Fruit fly (Drosophila melanogaster) whole organism: ENCODE results near the gene CG16736.

ENCODE experiments used
- CG8478 ChIP-seq: fragments of >200 bp; optimal IDR thresholded peaks from 2 replicates; lab custom pipeline; 2018; ENCODE audit warnings: inconsistent platforms
- Dll ChIP-seq: fragments of >200 bp; optimal IDR thresholded peaks from 2 replicates; lab custom pipeline; 2017
- EcR ChIP-seq, 2 experiments: fragments of >200 bp; optimal IDR thresholded peaks; 2 replicates each; lab custom pipeline; 2017; ENCODE audit warnings: missing biosample characterization in 2 of 2, missing genetic modification characterization in 2 of 2, missing genetic modification reagents in 2 of 2
- pan ChIP-seq: fragments of >200 bp; optimal IDR thresholded peaks from 2 replicates; lab custom pipeline; 2017
- psq ChIP-seq: fragments of >200 bp; optimal IDR thresholded peaks from 2 replicates; lab custom pipeline; 2017
- usp ChIP-seq: fragments of >200 bp; optimal IDR thresholded peaks from 2 replicates; lab custom pipeline; 2017; ENCODE audit warnings: missing biosample characterization, missing genetic modification characterization, mixed read lengths

The CG16736 gene

DNA sequence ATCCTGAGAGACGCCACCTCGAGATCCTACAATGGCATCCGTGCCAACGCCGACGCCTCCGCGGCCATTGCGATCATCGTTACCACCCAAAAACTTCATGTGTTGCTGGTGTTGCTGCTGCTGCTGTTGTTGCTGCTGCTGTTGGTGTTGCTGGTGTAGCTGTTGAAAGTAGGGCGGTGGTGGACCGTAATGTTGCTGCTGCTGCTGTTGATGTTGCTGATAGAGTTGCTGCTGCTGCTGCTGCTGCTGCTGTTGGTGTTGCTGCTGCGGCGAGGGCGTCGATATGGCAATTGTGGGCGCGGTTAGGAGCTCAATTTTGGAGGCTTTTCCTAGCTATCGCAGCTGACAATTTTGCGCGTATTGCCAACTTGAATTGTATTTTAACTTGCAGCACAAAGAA, 23.8 kb downstream of the CG16736 start:
- TF ChIP-seq psq (lab: Kevin White, UChicago) (no peak), Dll (no peak), usp (GFP tag; lab: Kevin White, UChicago) (no peak)

DNA sequence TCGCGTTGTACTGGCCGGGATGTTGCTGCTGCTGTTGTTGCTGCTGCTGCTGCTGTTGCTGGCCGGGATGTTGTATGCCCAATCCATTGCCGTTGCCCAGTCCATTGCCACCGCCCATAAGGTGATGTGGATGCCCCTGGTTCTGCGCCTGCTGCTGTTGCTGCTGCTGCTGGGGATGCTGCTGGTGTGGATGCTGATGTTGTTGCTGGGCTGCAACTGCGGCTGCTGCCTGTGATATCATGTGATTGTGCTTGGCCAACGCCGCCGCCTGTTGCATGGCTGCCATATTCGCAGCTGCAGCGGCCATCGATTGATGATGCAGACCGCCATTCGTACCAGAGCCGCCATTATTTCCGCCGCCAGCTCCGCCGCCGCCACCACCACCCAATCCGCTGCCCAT, 25.2 kb downstream of the CG16736 start:
- TF ChIP-seq psq (lab: Kevin White, UChicago) (no peak), EcR (GFP tag; optimal IDR thresholded peaks at IDR 0.05; lab: Kevin White, UChicago) (no peak), Dll (no peak), pan (lab: Kevin White, UChicago) (no peak), usp (GFP tag; lab: Kevin White, UChicago) (no peak), CG8478 (lab: Kevin White, UChicago) (no peak)

DNA sequence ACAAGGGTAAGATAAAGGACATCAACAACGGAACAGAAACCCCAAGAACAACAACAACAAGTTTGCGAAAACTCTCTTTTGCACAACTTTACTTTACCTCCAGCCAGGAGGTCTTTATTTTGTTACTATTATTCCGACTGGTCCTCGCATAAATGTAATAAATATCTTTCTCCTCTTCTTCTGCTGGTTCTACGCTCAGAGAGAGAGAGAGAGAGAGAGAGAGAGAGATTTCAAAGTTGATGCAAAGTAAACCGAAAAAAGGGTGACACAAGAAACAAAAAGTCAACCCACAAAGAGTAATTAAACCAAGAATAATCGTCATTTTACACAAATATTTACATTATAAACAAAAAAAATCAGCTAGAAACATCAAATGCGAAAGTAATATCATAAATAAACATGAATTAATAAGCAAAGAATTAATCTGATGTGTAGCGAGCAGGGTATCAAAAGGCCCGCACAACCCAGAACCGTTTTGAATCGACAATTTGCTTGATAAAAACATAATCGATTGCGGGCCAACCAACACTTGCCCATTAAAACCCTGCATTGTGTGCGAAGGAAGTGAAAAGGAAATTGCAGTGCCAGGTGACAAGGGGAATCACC, 27.4 kb downstream of the CG16736 start:
- TF ChIP-seq psq (lab: Kevin White, UChicago) (no peak), CG8478 (lab: Kevin White, UChicago) (no peak), Dll (no peak), pan (lab: Kevin White, UChicago) (no peak), usp (GFP tag; lab: Kevin White, UChicago) (no peak), EcR (GFP tag; optimal IDR thresholded peaks at IDR 0.05; lab: Kevin White, UChicago) (no peak)

DNA sequence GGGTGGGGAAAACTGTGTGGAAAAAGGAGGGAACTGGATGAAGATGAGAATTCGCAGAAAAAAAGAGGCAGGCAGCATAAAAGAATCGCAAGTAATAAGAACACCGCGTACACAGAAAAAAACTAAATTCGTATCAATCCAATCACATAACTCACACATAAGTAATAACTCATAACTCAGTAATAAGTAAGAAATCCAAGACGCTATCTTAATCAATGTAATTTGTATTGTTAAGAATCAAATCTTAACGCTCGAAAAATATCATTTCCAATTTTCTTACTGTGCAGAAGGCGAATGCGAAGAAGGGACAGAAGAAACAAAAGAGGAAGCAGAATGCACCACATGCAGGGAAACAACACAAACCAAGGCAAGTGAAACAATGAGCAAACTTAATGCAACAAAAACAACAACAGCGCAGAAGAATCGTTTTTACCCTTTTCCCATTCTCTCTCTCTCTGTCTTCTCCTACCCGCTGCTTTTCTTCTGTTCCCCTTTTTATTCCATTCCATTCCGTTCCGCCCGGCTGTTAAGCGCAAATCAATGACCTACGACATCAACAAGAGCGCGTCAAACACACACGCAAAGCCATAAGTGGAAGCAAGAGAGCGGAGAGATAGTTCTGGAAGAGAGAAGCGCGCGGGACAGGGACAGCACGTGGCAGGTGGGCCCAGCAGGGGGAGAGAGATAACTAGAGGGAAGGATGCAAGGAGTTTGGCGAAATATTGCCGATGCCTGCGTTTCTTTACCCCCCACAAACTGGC, 28.3 kb downstream of the CG16736 start:
- peak; percentile 35 for TF ChIP-seq psq (lab: Kevin White, UChicago)
- peak; percentile 18 to 84 for TF ChIP-seq EcR (GFP tag; optimal IDR thresholded peaks at IDR 0.05; lab: Kevin White, UChicago)
- peak; percentile 54 for TF ChIP-seq Dll
- no peak for TF ChIP-seq CG8478 (lab: Kevin White, UChicago)

dm6 chr3R:9227944-9228343, 29.6 kb downstream of the CG16736 start:
- TF ChIP-seq psq (lab: Kevin White, UChicago) (no peak), EcR (GFP tag; optimal IDR thresholded peaks at IDR 0.05; lab: Kevin White, UChicago) (no peak), Dll (no peak), CG8478 (lab: Kevin White, UChicago) (no peak), usp (GFP tag; lab: Kevin White, UChicago) (no peak), pan (lab: Kevin White, UChicago) (no peak)

dm6 chr3R:9227330-9227729, 30.2 kb downstream of the CG16736 start:
- TF ChIP-seq Dll = no peak
- no peak for TF ChIP-seq EcR (GFP tag; optimal IDR thresholded peaks at IDR 0.05; lab: Kevin White, UChicago)
- no peak for TF ChIP-seq CG8478 (lab: Kevin White, UChicago)
- no peak for TF ChIP-seq pan (lab: Kevin White, UChicago)
- no peak for TF ChIP-seq psq (lab: Kevin White, UChicago)
- no peak for TF ChIP-seq usp (GFP tag; lab: Kevin White, UChicago)

DNA sequence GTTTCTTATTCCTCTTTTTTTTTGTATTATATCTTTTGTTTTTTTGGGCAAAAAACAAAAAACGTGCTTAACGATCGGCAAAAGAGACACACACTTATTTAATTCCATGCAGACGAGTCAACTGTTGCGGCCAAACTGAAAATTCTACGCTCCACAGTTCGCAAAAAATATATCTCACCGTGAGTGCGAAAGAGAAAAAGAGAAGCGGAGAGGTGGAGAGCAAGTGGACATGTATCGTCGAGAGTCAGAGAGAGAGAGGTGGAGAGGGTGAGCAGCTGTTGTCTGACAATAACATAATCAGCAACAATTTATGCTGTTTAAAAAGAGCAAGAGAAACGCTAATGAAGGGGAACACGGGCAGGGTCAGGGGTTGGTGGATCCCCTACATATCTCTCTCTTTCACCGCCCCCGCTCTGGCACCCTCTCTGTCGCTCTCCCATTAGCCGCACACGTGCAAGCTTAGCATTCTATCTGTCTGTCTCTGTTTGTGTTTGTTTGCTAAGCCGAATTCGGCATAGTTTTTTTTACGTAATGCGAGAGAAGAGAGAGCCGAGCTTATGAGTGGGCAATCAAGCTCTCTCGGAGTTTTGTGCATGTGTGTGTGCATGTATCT, 30.7 kb downstream of the CG16736 start:
- TF ChIP-seq Dll = peak; percentile 79
- peak; percentile 13 for TF ChIP-seq CG8478 (lab: Kevin White, UChicago)
- no peak for TF ChIP-seq psq (lab: Kevin White, UChicago)

DNA sequence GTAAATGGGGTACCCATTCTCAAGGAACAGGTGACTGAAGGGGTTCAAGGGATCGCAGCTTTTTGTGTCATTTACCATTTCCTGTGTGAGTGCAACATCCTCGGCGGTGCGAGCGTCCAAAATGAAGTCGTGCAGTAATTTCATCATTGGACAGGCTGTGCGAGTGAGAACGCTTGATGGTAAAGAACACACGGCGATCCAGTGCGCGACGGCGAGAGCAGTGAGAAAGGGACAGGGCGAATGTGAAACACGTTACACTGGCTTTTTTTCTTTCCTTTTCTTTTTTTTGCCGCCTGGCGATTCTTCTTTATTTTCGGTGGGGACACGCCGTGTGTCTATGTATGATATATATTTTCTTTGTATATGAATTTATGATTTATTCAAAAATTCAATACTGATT, 31.4 kb downstream of the CG16736 start:
- no peak for TF ChIP-seq pan (lab: Kevin White, UChicago)
- no peak for TF ChIP-seq usp (GFP tag; lab: Kevin White, UChicago)
- no peak for TF ChIP-seq psq (lab: Kevin White, UChicago)
- TF ChIP-seq CG8478 (lab: Kevin White, UChicago) = no peak
- no peak for TF ChIP-seq EcR (GFP tag; optimal IDR thresholded peaks at IDR 0.05; lab: Kevin White, UChicago)
- no peak for TF ChIP-seq Dll

DNA sequence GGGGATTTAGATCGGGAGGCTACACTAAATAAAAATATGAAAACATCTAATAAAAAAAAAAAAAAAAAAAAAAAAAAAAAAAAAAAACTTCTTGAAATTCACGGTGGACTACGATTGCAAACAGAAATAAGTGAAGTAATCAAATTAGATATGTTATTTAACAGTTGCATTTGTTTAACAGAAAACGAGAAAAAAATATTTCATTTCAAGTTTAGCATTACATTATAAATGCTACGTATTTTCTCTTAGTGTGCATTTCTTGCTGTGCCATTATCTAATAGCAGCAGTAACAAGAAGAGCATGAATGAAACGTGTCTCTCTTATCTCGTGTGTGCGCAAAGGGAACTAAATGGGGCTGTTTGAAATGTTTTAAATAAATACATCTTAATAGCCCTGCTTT, 32.7 kb downstream of the CG16736 start:
- TF ChIP-seq psq (lab: Kevin White, UChicago) (no peak), EcR (GFP tag; optimal IDR thresholded peaks at IDR 0.05; lab: Kevin White, UChicago) (no peak), pan (lab: Kevin White, UChicago) (no peak), CG8478 (lab: Kevin White, UChicago) (no peak), usp (GFP tag; lab: Kevin White, UChicago) (no peak), Dll (no peak)

DNA sequence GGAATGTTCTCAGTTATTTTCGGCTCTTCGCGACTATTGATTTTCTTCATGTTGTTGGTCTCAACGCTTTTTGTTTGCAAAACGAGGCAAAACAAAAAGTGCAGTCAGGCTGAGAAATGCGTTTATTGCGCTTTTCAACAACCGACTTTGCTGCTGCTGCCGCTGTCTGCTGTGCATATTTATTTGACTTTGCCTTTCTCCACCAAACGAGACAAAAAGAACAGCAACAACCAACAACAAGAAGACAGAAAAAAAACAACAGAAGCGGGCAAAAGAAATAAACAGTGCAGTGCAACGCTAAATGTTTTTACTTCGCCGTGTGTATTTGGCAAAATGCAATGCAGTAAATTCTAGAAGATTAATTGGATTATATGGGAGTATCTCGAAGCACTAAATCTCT, 35.2 kb downstream of the CG16736 start:
- TF ChIP-seq usp (GFP tag; lab: Kevin White, UChicago) (no peak), CG8478 (lab: Kevin White, UChicago) (no peak), psq (lab: Kevin White, UChicago) (no peak), Dll (no peak), EcR (GFP tag; optimal IDR thresholded peaks at IDR 0.05; lab: Kevin White, UChicago) (no peak), pan (lab: Kevin White, UChicago) (no peak)

DNA sequence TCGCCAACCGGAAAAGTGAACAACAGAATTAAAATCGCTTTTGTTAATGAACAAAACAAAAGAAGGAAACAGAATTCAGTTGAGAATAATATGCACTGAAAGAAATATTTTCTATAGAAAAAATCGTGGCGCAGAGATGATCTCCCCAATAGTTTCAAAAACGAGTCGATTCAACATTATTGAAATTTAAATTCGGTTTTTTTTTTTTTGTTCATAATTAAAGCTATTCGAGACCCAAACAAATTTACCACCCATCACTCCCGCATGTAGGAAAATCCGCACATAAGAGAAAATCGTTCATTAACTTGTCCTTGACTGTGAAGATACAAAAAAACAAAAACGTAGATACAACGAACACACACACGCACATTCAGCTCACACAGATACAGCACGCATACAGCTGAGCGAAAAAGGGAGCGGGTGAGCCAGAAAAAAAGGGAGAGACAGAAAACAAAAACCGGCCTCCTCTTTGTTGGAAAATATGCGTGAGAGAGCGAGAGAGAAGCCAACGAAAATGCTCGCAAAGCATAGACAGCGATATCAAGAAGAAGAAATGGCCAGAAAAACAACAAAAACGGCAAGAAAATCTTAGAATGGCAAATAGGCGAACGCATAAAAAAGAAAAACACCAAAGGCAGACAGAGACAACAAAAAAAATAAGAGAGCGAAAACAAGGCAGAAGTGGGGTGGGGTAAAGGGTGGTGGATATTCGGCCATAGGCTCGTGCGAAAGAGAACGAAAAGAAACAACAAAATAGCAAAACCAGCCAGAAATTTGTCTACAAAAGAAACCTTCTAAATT, 37.3 kb downstream of the CG16736 start:
- no peak for TF ChIP-seq pan (lab: Kevin White, UChicago)
- no peak for TF ChIP-seq Dll
- TF ChIP-seq EcR (GFP tag; optimal IDR thresholded peaks at IDR 0.05; lab: Kevin White, UChicago) = no peak
- no peak for TF ChIP-seq usp (GFP tag; lab: Kevin White, UChicago)
- TF ChIP-seq psq (lab: Kevin White, UChicago) = no peak
- TF ChIP-seq CG8478 (lab: Kevin White, UChicago) = no peak
